Fruit fly (Drosophila melanogaster) whole organism, wandering third instar larva: ENCODE measurements around the gene Tti1.

Source experiments
- Abd-B ChIP-seq: fragments of >200 bp; optimal IDR thresholded peaks from 2 replicates; lab custom pipeline; 2017; ENCODE audit warnings: missing biosample characterization, missing genetic modification characterization
- CG32264 ChIP-seq: fragments of 200-800 bp; sonication (Bioruptor generic); optimal IDR thresholded peaks from 2 replicates; lab custom pipeline; 2016; ENCODE audit warnings: missing biosample characterization, missing genetic modification characterization
- CG9705 ChIP-seq: fragments of 200-800 bp; sonication (Bioruptor generic); optimal IDR thresholded peaks from 2 replicates; lab custom pipeline; 2018; ENCODE audit warnings: missing biosample characterization, mild to moderate bottlenecking, missing genetic modification characterization
- CrebA ChIP-seq: fragments of 200-800 bp; sonication (Bioruptor generic); optimal IDR thresholded peaks from 2 replicates; lab custom pipeline; 2016; ENCODE audit warnings: missing biosample characterization, mild to moderate bottlenecking, missing genetic modification characterization, borderline replicate concordance
- Dfd ChIP-seq: fragments of >200 bp; optimal IDR thresholded peaks from 2 replicates; lab custom pipeline; 2017; ENCODE audit warnings: missing biosample characterization, missing genetic modification characterization
- Dif ChIP-seq: fragments of 200-275, 200-300 bp; sonication (Bioruptor generic); optimal IDR thresholded peaks from 2 replicates; lab custom pipeline; 2018; ENCODE audit warnings: missing biosample characterization, missing genetic modification characterization; ENCODE audit not compliant: partially characterized antibody
- GATAd ChIP-seq: sonication (Bioruptor generic); optimal IDR thresholded peaks from 2 replicates; lab custom pipeline; 2016; ENCODE audit warnings: missing biosample characterization, missing genetic modification characterization
- HLH106 ChIP-seq: fragments of 200-800 bp; optimal IDR thresholded peaks from 3 replicates; lab custom pipeline; 2019; ENCODE audit warnings: missing biosample characterization, mild to moderate bottlenecking, missing genetic modification characterization, moderate library complexity
- Hnf4 ChIP-seq: fragments of 200-800 bp; sonication (Bioruptor generic); optimal IDR thresholded peaks from 2 replicates; lab custom pipeline; 2016; ENCODE audit warnings: missing biosample characterization, mild to moderate bottlenecking, missing genetic modification characterization
- Hr78 ChIP-seq: fragments of >200 bp; optimal IDR thresholded peaks from 2 replicates; lab custom pipeline; 2017; ENCODE audit warnings: missing biosample characterization, missing genetic modification characterization
- Hr83 ChIP-seq: fragments of 200-300 bp; sonication (Bioruptor generic); optimal IDR thresholded peaks from 2 replicates; lab custom pipeline; 2016; ENCODE audit warnings: missing biosample characterization, mild to moderate bottlenecking, missing genetic modification characterization, moderate library complexity; ENCODE audit not compliant: poor library complexity, severe bottlenecking
- Jra ChIP-seq: sonication (Bioruptor generic); optimal IDR thresholded peaks from 2 replicates; lab custom pipeline; 2016; ENCODE audit warnings: missing biosample characterization, missing genetic modification characterization
- Mio ChIP-seq: sonication (Bioruptor generic); optimal IDR thresholded peaks from 2 replicates; lab custom pipeline; 2016; ENCODE audit warnings: missing biosample characterization, missing genetic modification characterization
- Myc ChIP-seq: fragments of >200 bp; optimal IDR thresholded peaks from 2 replicates; lab custom pipeline; 2017
- N ChIP-seq: fragments of >200 bp; optimal IDR thresholded peaks from 2 replicates; lab custom pipeline; 2018; ENCODE audit warnings: missing biosample characterization, missing external identifiers, missing genetic modification characterization
- OdsH ChIP-seq: fragments of 200-800 bp; sonication (Bioruptor generic); optimal IDR thresholded peaks from 2 replicates; lab custom pipeline; 2016; ENCODE audit warnings: missing biosample characterization, mild to moderate bottlenecking, missing genetic modification characterization
- Rel ChIP-seq, 2 experiments: fragments of 200-800 bp; sonication (Bioruptor generic) in 1 of 2; optimal IDR thresholded peaks; 2 replicates in 1 of 2; 3 replicates in 1 of 2; lab custom pipeline; 2016 to 2019; ENCODE audit warnings: mild to moderate bottlenecking in 2 of 2, missing biosample characterization in 2 of 2, missing genetic modification characterization in 2 of 2, moderate library complexity in 1 of 2
- Sp1 ChIP-seq: fragments of 200-800 bp; sonication (Bioruptor generic); optimal IDR thresholded peaks from 3 replicates; lab custom pipeline; 2019; ENCODE audit warnings: missing biosample characterization, mild to moderate bottlenecking, missing genetic modification characterization, moderate library complexity
- Vsx2 ChIP-seq: fragments of 200-300, 225-300 bp; sonication (Bioruptor generic); optimal IDR thresholded peaks from 2 replicates; lab custom pipeline; 2018; ENCODE audit warnings: missing biosample characterization, missing genetic modification characterization; ENCODE audit not compliant: partially characterized antibody
- br ChIP-seq: fragments of 200-800 bp; sonication (Bioruptor generic); optimal IDR thresholded peaks from 2 replicates; lab custom pipeline; 2016; ENCODE audit warnings: missing biosample characterization, missing genetic modification characterization
- brk ChIP-seq: fragments of 200-800 bp; sonication (Bioruptor generic); optimal IDR thresholded peaks from 2 replicates; lab custom pipeline; 2016; ENCODE audit warnings: missing biosample characterization, mild to moderate bottlenecking, missing genetic modification characterization
- dl ChIP-seq, 2 experiments: fragments of 175-275, 200-275 bp in 1 of 2; fragments of 200-275 bp in 1 of 2; sonication (Bioruptor generic); optimal IDR thresholded peaks; lab custom pipeline; 2018; ENCODE audit warnings: mild to moderate bottlenecking in 2 of 2, missing biosample characterization in 2 of 2, missing genetic modification characterization in 2 of 2, moderate library complexity in 2 of 2; ENCODE audit not compliant: partially characterized antibody in 2 of 2, insufficient read depth in 1 of 2
- dmrt93B ChIP-seq: fragments of 200-800 bp; sonication (Bioruptor generic); optimal IDR thresholded peaks from 2 replicates; lab custom pipeline; 2018; ENCODE audit warnings: missing biosample characterization, mild to moderate bottlenecking, missing genetic modification characterization
- dsf ChIP-seq: sonication (Bioruptor generic); optimal IDR thresholded peaks from 2 replicates; lab custom pipeline; 2016; ENCODE audit warnings: missing biosample characterization, missing genetic modification characterization, borderline replicate concordance
- ey ChIP-seq: fragments of 200-800 bp; sonication (Bioruptor generic); optimal IDR thresholded peaks from 2 replicates; lab custom pipeline; 2016; ENCODE audit warnings: missing biosample characterization, missing genetic modification characterization
- foxo ChIP-seq, 2 experiments: fragments of 200-800 bp; sonication (Bioruptor generic); optimal IDR thresholded peaks; 2 replicates in 1 of 2; 3 replicates in 1 of 2; lab custom pipeline; 2016 to 2017; ENCODE audit warnings: missing biosample characterization in 2 of 2, missing genetic modification characterization in 2 of 2
- fru ChIP-seq: fragments of 200-800 bp; sonication (Bioruptor generic); optimal IDR thresholded peaks from 3 replicates; lab custom pipeline; 2016; ENCODE audit warnings: missing biosample characterization, mild to moderate bottlenecking, missing genetic modification characterization
- h ChIP-seq: fragments of 200-800 bp; sonication (Bioruptor generic); optimal IDR thresholded peaks from 3 replicates; lab custom pipeline; 2016; ENCODE audit warnings: missing biosample characterization, mild to moderate bottlenecking, missing genetic modification characterization
- jim ChIP-seq: fragments of 175-275, 200-325 bp; sonication (Bioruptor generic); optimal IDR thresholded peaks from 2 replicates; lab custom pipeline; 2016; ENCODE audit warnings: missing biosample characterization, mild to moderate bottlenecking, missing genetic modification characterization
- lola ChIP-seq: fragments of >200 bp; optimal IDR thresholded peaks from 2 replicates; lab custom pipeline; 2017; ENCODE audit warnings: missing biosample characterization, missing genetic modification characterization
- pan ChIP-seq: fragments of >200 bp; optimal IDR thresholded peaks from 2 replicates; lab custom pipeline; 2017
- psq ChIP-seq: fragments of 200-800 bp; sonication (Bioruptor generic); optimal IDR thresholded peaks from 3 replicates; lab custom pipeline; 2017; ENCODE audit warnings: missing biosample characterization, mild to moderate bottlenecking, missing genetic modification characterization, moderate library complexity
- rgr ChIP-seq: fragments of 200-800 bp; sonication (Bioruptor generic); optimal IDR thresholded peaks from 3 replicates; lab custom pipeline; 2016; ENCODE audit warnings: missing biosample characterization, mild to moderate bottlenecking, missing genetic modification characterization
- sage ChIP-seq: fragments of 200-800 bp; sonication (Bioruptor generic); optimal IDR thresholded peaks from 2 replicates; lab custom pipeline; 2016; ENCODE audit warnings: missing biosample characterization, mild to moderate bottlenecking, missing genetic modification characterization
- sv ChIP-seq: fragments of 200-800 bp; sonication (Bioruptor generic); optimal IDR thresholded peaks from 3 replicates; lab custom pipeline; 2016; ENCODE audit warnings: missing biosample characterization, missing genetic modification characterization
- tai ChIP-seq: sonication (Bioruptor generic); optimal IDR thresholded peaks from 2 replicates; lab custom pipeline; 2016; ENCODE audit warnings: missing biosample characterization, missing genetic modification characterization
- usp ChIP-seq: fragments of >200 bp; optimal IDR thresholded peaks from 2 replicates; lab custom pipeline; 2017; ENCODE audit warnings: missing biosample characterization, missing genetic modification characterization
- woc ChIP-seq: sonication (Bioruptor generic); optimal IDR thresholded peaks from 2 replicates; lab custom pipeline; 2016; ENCODE audit warnings: missing biosample characterization, mild to moderate bottlenecking, missing genetic modification characterization

Gene Tti1

dm6 chr3R:9702567-9702966 is 51.9 kb downstream of the Tti1 start:
- TF ChIP-seq ey (GFP tag; lab: Kevin White, UChicago): peak; percentile 67
- peak in 1 of 2 experiments; percentile 65 for TF ChIP-seq foxo (GFP tag; optimal IDR thresholded peaks at IDR 0.05; lab: Kevin White, UChicago)
- no peak for TF ChIP-seq CG32264 (GFP tag; lab: Kevin White, UChicago)
- TF ChIP-seq OdsH (GFP tag; lab: Kevin White, UChicago): peak; percentile 58
- peak; percentile 91 for TF ChIP-seq sv
- TF ChIP-seq Myc (lab: Kevin White, UChicago): no peak
- TF ChIP-seq tai: no peak
- peak; percentile 23 for TF ChIP-seq fru (GFP tag; lab: Kevin White, UChicago)
- TF ChIP-seq woc (GFP tag; lab: Kevin White, UChicago): peak; percentile 9
- TF ChIP-seq dl (GFP tag; optimal IDR thresholded peaks at IDR 0.05; lab: Kevin White, UChicago; ENCODE audit: insufficient read depth in 1 of 2, partially characterized antibody in 2 of 2): no peak
- TF ChIP-seq rgr (GFP tag; lab: Kevin White, UChicago): peak; percentile 77
- no peak for TF ChIP-seq CG9705
- TF ChIP-seq GATAd (GFP tag; lab: Kevin White, UChicago): peak; percentile 16
- TF ChIP-seq Hnf4: peak; percentile 67
- peak; percentile 22 for TF ChIP-seq Sp1 (GFP tag; lab: Kevin White, UChicago)
- peak; percentile 36 for TF ChIP-seq Rel (GFP tag; optimal IDR thresholded peaks at IDR 0.05; lab: Kevin White, UChicago)
- no peak for TF ChIP-seq Rel (tag; optimal IDR thresholded peaks at IDR 0.05; lab: Kevin White, UChicago)
- no peak for TF ChIP-seq CrebA (GFP tag; lab: Kevin White, UChicago)
- peak; percentile 37 for TF ChIP-seq br
- TF ChIP-seq brk (GFP tag; lab: Kevin White, UChicago): no peak
- no peak for TF ChIP-seq jim (GFP tag; lab: Kevin White, UChicago)
- peak; percentile 74 for TF ChIP-seq h (GFP tag; lab: Kevin White, UChicago)
- TF ChIP-seq HLH106: peak; percentile 38
- TF ChIP-seq Hr78 (GFP tag; lab: Kevin White, UChicago): no peak
- peak; percentile 39 for TF ChIP-seq dsf
- no peak for TF ChIP-seq Dfd (GFP tag; lab: Kevin White, UChicago)
- TF ChIP-seq N: no peak
- TF ChIP-seq Dif (GFP tag; lab: Kevin White, UChicago): no peak
- peak; percentile 32 for TF ChIP-seq psq (GFP tag; lab: Kevin White, UChicago)
- no peak for TF ChIP-seq lola (GFP tag; lab: Kevin White, UChicago)
- TF ChIP-seq dmrt93B (GFP tag; lab: Kevin White, UChicago): no peak

DNA sequence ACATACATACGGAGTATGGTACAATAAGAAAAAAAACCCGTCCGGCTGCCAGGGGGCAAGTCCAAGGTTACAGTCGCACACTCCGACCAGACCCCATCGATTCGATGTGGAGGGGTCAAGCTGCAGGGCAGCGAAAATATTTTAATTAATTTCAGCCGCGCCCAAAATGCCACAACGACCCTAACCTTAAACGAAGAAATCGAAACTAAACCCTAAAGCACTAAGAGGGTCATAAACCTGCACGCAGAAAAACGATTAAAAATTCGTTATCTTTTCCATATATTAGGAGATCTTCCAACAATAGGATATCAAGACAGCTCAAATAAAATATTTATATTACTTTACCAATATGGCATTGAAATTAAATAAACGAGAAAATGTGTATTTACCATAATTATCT is 52.6 kb downstream of the Tti1 start:
- no peak for TF ChIP-seq Hr78 (GFP tag; lab: Kevin White, UChicago)
- TF ChIP-seq sage (GFP tag; lab: Kevin White, UChicago): peak; percentile 22
- no peak for TF ChIP-seq usp (GFP tag; lab: Kevin White, UChicago)
- TF ChIP-seq rgr (GFP tag; lab: Kevin White, UChicago): peak; percentile 23
- no peak for TF ChIP-seq Hr83 (GFP tag; lab: Kevin White, UChicago)
- no peak for TF ChIP-seq OdsH (GFP tag; lab: Kevin White, UChicago)

DNA sequence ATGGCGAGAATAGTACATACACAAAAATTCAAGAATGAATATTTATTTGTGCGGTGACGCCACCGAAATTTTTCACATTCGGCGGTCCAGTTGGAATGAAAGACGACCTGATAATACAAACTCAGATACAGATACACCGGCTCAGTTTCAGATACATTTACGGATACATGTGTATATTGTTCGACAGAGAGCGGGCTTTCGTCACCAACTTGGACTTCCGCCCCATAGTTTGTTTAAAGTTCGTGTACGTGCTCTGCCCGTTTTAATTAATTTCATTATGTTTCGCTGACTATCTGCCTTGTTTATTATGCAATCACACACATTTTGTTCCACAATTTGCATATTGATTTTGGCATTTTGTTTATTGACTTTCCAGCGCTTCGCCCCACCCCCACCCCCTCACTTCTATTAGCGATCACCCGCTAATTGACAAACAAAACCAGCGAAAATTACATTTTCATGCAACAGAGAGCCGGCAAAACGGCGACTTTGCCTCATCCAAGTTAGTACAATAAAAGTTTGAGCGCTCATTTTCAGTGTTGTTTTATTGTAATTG is 53.3 kb downstream of the Tti1 start:
- peak; percentile 22 for TF ChIP-seq HLH106
- TF ChIP-seq OdsH (GFP tag; lab: Kevin White, UChicago): peak; percentile 56
- TF ChIP-seq Hnf4: no peak
- TF ChIP-seq foxo (GFP tag; optimal IDR thresholded peaks at IDR 0.05; lab: Kevin White, UChicago): peak in 1 of 2 experiments; percentile 7
- no peak for TF ChIP-seq fru (GFP tag; lab: Kevin White, UChicago)
- TF ChIP-seq rgr (GFP tag; lab: Kevin White, UChicago): peak; percentile 62
- no peak for TF ChIP-seq sv
- no peak for TF ChIP-seq psq (GFP tag; lab: Kevin White, UChicago)
- no peak for TF ChIP-seq sage (GFP tag; lab: Kevin White, UChicago)
- TF ChIP-seq CG9705: no peak
- no peak for TF ChIP-seq woc (GFP tag; lab: Kevin White, UChicago)
- no peak for TF ChIP-seq tai
- TF ChIP-seq lola (GFP tag; lab: Kevin White, UChicago): no peak
- TF ChIP-seq jim (GFP tag; lab: Kevin White, UChicago): no peak
- no peak for TF ChIP-seq GATAd (GFP tag; lab: Kevin White, UChicago)
- TF ChIP-seq Rel (GFP tag; optimal IDR thresholded peaks at IDR 0.05; lab: Kevin White, UChicago): no peak
- no peak for TF ChIP-seq Rel (tag; optimal IDR thresholded peaks at IDR 0.05; lab: Kevin White, UChicago)
- TF ChIP-seq usp (GFP tag; lab: Kevin White, UChicago): no peak
- no peak for TF ChIP-seq Myc (lab: Kevin White, UChicago)
- no peak for TF ChIP-seq Mio (GFP tag; lab: Kevin White, UChicago)
- peak; percentile 5 for TF ChIP-seq Sp1 (GFP tag; lab: Kevin White, UChicago)
- no peak for TF ChIP-seq dl (GFP tag; optimal IDR thresholded peaks at IDR 0.05; lab: Kevin White, UChicago; ENCODE audit: insufficient read depth in 1 of 2, partially characterized antibody in 2 of 2)
- no peak for TF ChIP-seq Abd-B (GFP tag; lab: Kevin White, UChicago)
- no peak for TF ChIP-seq ey (GFP tag; lab: Kevin White, UChicago)
- TF ChIP-seq pan (lab: Kevin White, UChicago): no peak
- TF ChIP-seq dmrt93B (GFP tag; lab: Kevin White, UChicago): peak; percentile 3
- TF ChIP-seq Hr78 (GFP tag; lab: Kevin White, UChicago): no peak
- TF ChIP-seq CG32264 (GFP tag; lab: Kevin White, UChicago): no peak
- no peak for TF ChIP-seq br
- TF ChIP-seq brk (GFP tag; lab: Kevin White, UChicago): no peak
- no peak for TF ChIP-seq N
- TF ChIP-seq dsf: no peak
- TF ChIP-seq Jra: peak; percentile 1
- TF ChIP-seq Hr83 (GFP tag; lab: Kevin White, UChicago): peak; percentile 23
- TF ChIP-seq Dif (GFP tag; lab: Kevin White, UChicago): no peak
- TF ChIP-seq CrebA (GFP tag; lab: Kevin White, UChicago): no peak
- no peak for TF ChIP-seq Vsx2 (GFP tag; lab: Kevin White, UChicago)
- TF ChIP-seq Dfd (GFP tag; lab: Kevin White, UChicago): no peak
- peak; percentile 42 for TF ChIP-seq h (GFP tag; lab: Kevin White, UChicago)
